Worm (Caenorhabditis elegans): ENCODE data around the gene ZC84.1.

- no peak for TF ChIP-seq egl-27 (tag; optimal IDR thresholded peaks at IDR 0.05)
- TF ChIP-seq snu-23 (GFP tag; optimal IDR thresholded peaks at IDR 0.05) = peak; percentile 29
- TF ChIP-seq nhr-11 (tag; optimal IDR thresholded peaks at IDR 0.05) = no peak
- no peak for TF ChIP-seq fos-1 (tag; optimal IDR thresholded peaks at IDR 0.05)
Observed at ce11 chrIII:9151782-9152181, 54.3 kb downstream of the ZC84.1 start.

All from whole organism, L1 larva.